Fruit fly (Drosophila melanogaster) whole organism, embryonic: ENCODE data around the gene Osi17.
A peak's percentile ranks its signal among the peaks of the same experiment; 100 is the strongest.

Experiments
- ATbp ChIP-seq: fragments of 200-800 bp; sonication (Bioruptor generic); optimal IDR thresholded peaks from 2 replicates; lab custom pipeline; 2017; ENCODE audit warnings: missing biosample characterization, mild to moderate bottlenecking, missing genetic modification characterization, missing genetic modification reagents
- Bgb ChIP-seq: fragments of 200-800 bp; sonication (Bioruptor generic); IDR thresholded peaks from 2 replicates; pipeline ENCODE4 v1.3.6; 2022; ENCODE audit warnings: missing biosample characterization, missing genetic modification characterization; ENCODE audit not compliant: partially characterized antibody
- CG10209 ChIP-seq: fragments of 200-800 bp; sonication (Bioruptor generic); optimal IDR thresholded peaks from 3 replicates; lab custom pipeline; 2017; ENCODE audit warnings: missing biosample characterization, mild to moderate bottlenecking, missing genetic modification characterization, missing genetic modification reagents
- CG12104 ChIP-seq: fragments of 200-800 bp; sonication (Bioruptor generic); optimal IDR thresholded peaks from 3 replicates; lab custom pipeline; 2016; ENCODE audit warnings: missing biosample characterization, missing genetic modification characterization
- CG12391 ChIP-seq: fragments of 200-800 bp; sonication (Bioruptor generic); optimal IDR thresholded peaks from 3 replicates; lab custom pipeline; 2018; ENCODE audit warnings: missing biosample characterization, mild to moderate bottlenecking, missing genetic modification characterization, moderate library complexity
- CG15073 ChIP-seq: fragments of 200-800 bp; sonication (Bioruptor generic); optimal IDR thresholded peaks from 2 replicates; lab custom pipeline; 2016; ENCODE audit warnings: missing biosample characterization, missing genetic modification characterization
- CG15269 ChIP-seq: fragments of 200-800 bp; sonication (Bioruptor generic); optimal IDR thresholded peaks from 2 replicates; lab custom pipeline; 2018; ENCODE audit warnings: missing biosample characterization, mild to moderate bottlenecking, missing genetic modification characterization, moderate library complexity
- CG15514 ChIP-seq: fragments of 200-800 bp; sonication (Bioruptor generic); optimal IDR thresholded peaks from 3 replicates; lab custom pipeline; 2017; ENCODE audit warnings: missing biosample characterization, missing genetic modification characterization, mild to moderate bottlenecking, moderate library complexity, missing genetic modification reagents
- CG18262 ChIP-seq: fragments of 200-800 bp; optimal IDR thresholded peaks from 3 replicates; lab custom pipeline; 2019; ENCODE audit warnings: missing biosample characterization, mild to moderate bottlenecking, missing genetic modification characterization, moderate library complexity
- CG2116 ChIP-seq: fragments of 200-800 bp; sonication (Bioruptor generic); optimal IDR thresholded peaks from 3 replicates; lab custom pipeline; 2018; ENCODE audit warnings: missing biosample characterization, mild to moderate bottlenecking, missing genetic modification characterization
- CG2678 ChIP-seq: fragments of 200-800 bp; sonication (Bioruptor generic); optimal IDR thresholded peaks from 3 replicates; lab custom pipeline; 2019; ENCODE audit warnings: missing biosample characterization, mild to moderate bottlenecking, missing genetic modification characterization, moderate library complexity
- CG2875 ChIP-seq: fragments of 200-800 bp; sonication (Bioruptor generic); optimal IDR thresholded peaks from 2 replicates; lab custom pipeline; 2017; ENCODE audit warnings: missing biosample characterization, mild to moderate bottlenecking, missing genetic modification characterization, missing genetic modification reagents
- CG31224 ChIP-seq: fragments of 200-800 bp; sonication (Bioruptor generic); IDR thresholded peaks from 2 replicates; pipeline ENCODE4 v1.3.6; 2022; ENCODE audit warnings: missing biosample characterization, missing genetic modification characterization
- CG33213 ChIP-seq: fragments of 200-800 bp; sonication (Bioruptor generic); optimal IDR thresholded peaks from 3 replicates; lab custom pipeline; 2016; ENCODE audit warnings: missing biosample characterization, missing genetic modification characterization
- CG4424 ChIP-seq: fragments of 200-800 bp; sonication (Bioruptor generic); optimal IDR thresholded peaks from 3 replicates; lab custom pipeline; 2016; ENCODE audit warnings: missing biosample characterization, missing genetic modification characterization
- CG6654 ChIP-seq: fragments of 200-800 bp; sonication (Bioruptor generic); optimal IDR thresholded peaks from 2 replicates; lab custom pipeline; 2017; ENCODE audit warnings: missing biosample characterization, mild to moderate bottlenecking, missing genetic modification characterization
- CG7556 ChIP-seq: fragments of 200-800 bp; sonication (Bioruptor generic); optimal IDR thresholded peaks from 2 replicates; lab custom pipeline; 2017; ENCODE audit warnings: missing biosample characterization, mild to moderate bottlenecking, missing genetic modification characterization
- CG8388 ChIP-seq: fragments of 200-800 bp; sonication (Bioruptor generic); optimal IDR thresholded peaks from 2 replicates; lab custom pipeline; 2019; ENCODE audit warnings: missing biosample characterization, mild to moderate bottlenecking, missing genetic modification characterization, moderate library complexity
- CG9727 ChIP-seq: fragments of 200-800 bp; sonication (Bioruptor generic); optimal IDR thresholded peaks from 3 replicates; lab custom pipeline; 2017; ENCODE audit warnings: missing biosample characterization, mild to moderate bottlenecking, missing genetic modification characterization
- CoRest ChIP-seq: fragments of 200-800 bp; sonication (Bioruptor generic); optimal IDR thresholded peaks from 3 replicates; lab custom pipeline; 2018; ENCODE audit warnings: missing biosample characterization, mild to moderate bottlenecking, missing genetic modification characterization, moderate library complexity
- D19A ChIP-seq: fragments of 200-800 bp; optimal IDR thresholded peaks from 3 replicates; lab custom pipeline; 2019; ENCODE audit warnings: missing biosample characterization, mild to moderate bottlenecking, missing genetic modification characterization, moderate library complexity
- HLH54F ChIP-seq: fragments of 200-800 bp; sonication (Bioruptor generic); optimal IDR thresholded peaks from 3 replicates; lab custom pipeline; 2016; ENCODE audit warnings: missing biosample characterization, missing genetic modification characterization
- Hr51 ChIP-seq, 2 experiments: fragments of 200-800 bp; sonication (Bioruptor generic); optimal IDR thresholded peaks; 2 replicates in 1 of 2; 3 replicates in 1 of 2; lab custom pipeline; 2016 to 2018; ENCODE audit warnings: missing biosample characterization in 2 of 2, missing genetic modification characterization in 2 of 2, mild to moderate bottlenecking in 1 of 2, moderate library complexity in 1 of 2
- Oli ChIP-seq: fragments of 200-800 bp; sonication (Bioruptor generic); optimal IDR thresholded peaks from 2 replicates; lab custom pipeline; 2018; ENCODE audit warnings: missing biosample characterization, mild to moderate bottlenecking, missing genetic modification characterization, moderate library complexity
- PHDP ChIP-seq: fragments of 200-800 bp; sonication (Bioruptor generic); optimal IDR thresholded peaks from 3 replicates; lab custom pipeline; 2018; ENCODE audit warnings: missing biosample characterization, mild to moderate bottlenecking, missing genetic modification characterization, moderate library complexity
- Pdp1 ChIP-seq, 2 experiments: fragments of 200-800 bp; sonication (Bioruptor generic); optimal IDR thresholded peaks; 3 replicates each; lab custom pipeline; 2016; ENCODE audit warnings: missing biosample characterization in 2 of 2, missing genetic modification characterization in 2 of 2, mild to moderate bottlenecking in 1 of 2, moderate library complexity in 1 of 2
- Trl ChIP-seq, 3 experiments: fragments of >200 bp in 2 of 3; fragments of 200-800 bp in 1 of 3; sonication (Bioruptor generic) in 1 of 3; optimal IDR thresholded peaks; 2 replicates in 1 of 3; 3 replicates in 2 of 3; lab custom pipeline; 2016 to 2017; ENCODE audit warnings: missing biosample characterization in 1 of 3, missing genetic modification characterization in 1 of 3
- ato ChIP-seq: fragments of 200-800 bp; sonication (Bioruptor generic); IDR thresholded peaks from 2 replicates; pipeline ENCODE4 v1.3.6; 2022; ENCODE audit warnings: missing biosample characterization, missing genetic modification characterization; ENCODE audit not compliant: partially characterized antibody
- az2 ChIP-seq: fragments of 200-800 bp; sonication (Bioruptor generic); optimal IDR thresholded peaks from 3 replicates; lab custom pipeline; 2016; ENCODE audit warnings: missing biosample characterization, missing genetic modification characterization
- chinmo ChIP-seq: fragments of 200-800 bp; sonication (Bioruptor generic); IDR thresholded peaks from 4 replicates; pipeline ENCODE4 v1.3.6; 2022; ENCODE audit warnings: missing biosample characterization, missing genetic modification characterization; ENCODE audit not compliant: partially characterized antibody
- dmrt99B ChIP-seq: fragments of 200-800 bp; sonication (Bioruptor generic); optimal IDR thresholded peaks from 2 replicates; lab custom pipeline; 2018; ENCODE audit warnings: missing biosample characterization, mild to moderate bottlenecking, missing genetic modification characterization, moderate library complexity
- gsb-n ChIP-seq: fragments of 200-800 bp; sonication (Bioruptor generic); optimal IDR thresholded peaks from 3 replicates; lab custom pipeline; 2018; ENCODE audit warnings: missing biosample characterization, mild to moderate bottlenecking, missing genetic modification characterization
- ind ChIP-seq: fragments of 200-800 bp; sonication (Bioruptor generic); optimal IDR thresholded peaks from 3 replicates; lab custom pipeline; 2016; ENCODE audit warnings: missing biosample characterization, missing genetic modification characterization
- knrl ChIP-seq: fragments of 200-800 bp; sonication (Bioruptor generic); IDR thresholded peaks from 3 replicates; pipeline ENCODE4 v1.3.6; 2022; ENCODE audit warnings: missing biosample characterization, missing genetic modification characterization; ENCODE audit not compliant: partially characterized antibody
- maf-S ChIP-seq: fragments of 200-800 bp; sonication (Bioruptor generic); optimal IDR thresholded peaks from 2 replicates; lab custom pipeline; 2016; ENCODE audit warnings: missing biosample characterization, missing genetic modification characterization
- nmo ChIP-seq: fragments of 200-800 bp; sonication (Bioruptor generic); optimal IDR thresholded peaks from 2 replicates; lab custom pipeline; 2018; ENCODE audit warnings: missing biosample characterization, mild to moderate bottlenecking, missing genetic modification characterization, moderate library complexity
- nom ChIP-seq: fragments of 200-800 bp; sonication (Bioruptor generic); optimal IDR thresholded peaks from 2 replicates; lab custom pipeline; 2017; ENCODE audit warnings: missing biosample characterization, missing genetic modification characterization, mild to moderate bottlenecking, moderate library complexity, missing genetic modification reagents
- odd ChIP-seq: fragments of 200-800 bp; sonication (Bioruptor generic); optimal IDR thresholded peaks from 2 replicates; lab custom pipeline; 2017; ENCODE audit warnings: missing biosample characterization, mild to moderate bottlenecking, missing genetic modification characterization
- phol ChIP-seq: fragments of 200-800 bp; sonication (Bioruptor generic); optimal IDR thresholded peaks from 3 replicates; lab custom pipeline; 2018; ENCODE audit warnings: missing biosample characterization, mild to moderate bottlenecking, missing genetic modification characterization, moderate library complexity
- run ChIP-seq: fragments of 200-800 bp; sonication (Bioruptor generic); optimal IDR thresholded peaks from 3 replicates; lab custom pipeline; 2018; ENCODE audit warnings: missing biosample characterization, mild to moderate bottlenecking, missing genetic modification characterization
- sc ChIP-seq, 3 experiments: fragments of >200 bp in 2 of 3; fragments of 200-800 bp in 1 of 3; sonication (Bioruptor generic) in 1 of 3; optimal IDR thresholded peaks; 2 replicates in 2 of 3; 3 replicates in 1 of 3; lab custom pipeline; 2017; ENCODE audit warnings: mild to moderate bottlenecking in 1 of 3, missing biosample characterization in 1 of 3, missing genetic modification characterization in 1 of 3, missing genetic modification reagents in 1 of 3
- sens-2 ChIP-seq: fragments of 200-800 bp; sonication (Bioruptor generic); IDR thresholded peaks from 2 replicates; pipeline ENCODE4 v1.3.6; 2022; ENCODE audit warnings: missing biosample characterization, missing genetic modification characterization
- slou ChIP-seq: fragments of 200-800 bp; sonication (Bioruptor generic); optimal IDR thresholded peaks from 3 replicates; lab custom pipeline; 2016; ENCODE audit warnings: missing biosample characterization, missing genetic modification characterization
- sr ChIP-seq: fragments of 200-800 bp; sonication (Bioruptor generic); IDR thresholded peaks from 3 replicates; pipeline ENCODE4 v1.3.6; 2022; ENCODE audit warnings: missing biosample characterization, missing genetic modification characterization
- ssp ChIP-seq: fragments of 200-800 bp; sonication (Bioruptor generic); IDR thresholded peaks from 2 replicates; pipeline ENCODE4 v1.3.6; 2022; ENCODE audit warnings: missing biosample characterization, missing genetic modification characterization
- unpg ChIP-seq: fragments of 200-800 bp; sonication (Bioruptor generic); optimal IDR thresholded peaks from 3 replicates; lab custom pipeline; 2018; ENCODE audit warnings: missing biosample characterization, mild to moderate bottlenecking, missing genetic modification characterization, moderate library complexity

Gene Osi17

dm6 chr3R:6352893-6353623, 41.5 kb downstream of the Osi17 start (continued):
- TF ChIP-seq Hr51 (GFP tag; optimal IDR thresholded peaks at IDR 0.05; lab: Kevin White, UChicago) (peak in 1 of 2 experiments; percentile 66), sens-2 (GFP tag; lab: Robert Waterston, UW) (no peak), CG2875 (peak; percentile 26), phol (peak; percentile 65), nmo (GFP tag; lab: Kevin White, UChicago) (peak; percentile 49), ato (GFP tag; lab: Robert Waterston, UW) (no peak), CG12104 (GFP tag; lab: Kevin White, UChicago) (peak; percentile 13), run (tag; lab: Kevin White, UChicago) (peak; percentile 17), HLH54F (GFP tag; lab: Kevin White, UChicago) (no peak), nom (no peak), CG15514 (GFP tag; lab: Kevin White, UChicago) (no peak), gsb-n (tag; lab: Kevin White, UChicago) (peak; percentile 28), CG2116 (GFP tag; lab: Kevin White, UChicago) (no peak), CoRest (tag; lab: Kevin White, UChicago) (peak; percentile 44), odd (peak; percentile 3), Trl (optimal IDR thresholded peaks at IDR 0.05; lab: Kevin White, UChicago) (peak in 1 of 2 experiments; percentile 37), Trl (GFP tag; optimal IDR thresholded peaks at IDR 0.05; lab: Kevin White, UChicago) (no peak), knrl (GFP tag; lab: Robert Waterston, UW) (no peak), CG15269 (tag; lab: Kevin White, UChicago) (peak; percentile 44), CG4424 (GFP tag; lab: Kevin White, UChicago) (peak; percentile 53), CG33213 (GFP tag; lab: Kevin White, UChicago) (no peak), CG12391 (tag; lab: Kevin White, UChicago) (peak; percentile 50), CG15073 (GFP tag; lab: Kevin White, UChicago) (no peak), maf-S (GFP tag; lab: Kevin White, UChicago) (no peak), slou (GFP tag; lab: Kevin White, UChicago) (no peak), CG6654 (GFP tag; lab: Kevin White, UChicago) (peak; percentile 41), CG31224 (peak; percentile 32; the same call in 1 of the 2 replicates), sr (GFP tag; lab: Robert Waterston, UW) (peak; percentile 95), ind (GFP tag; lab: Kevin White, UChicago) (peak; percentile 2), Bgb (GFP tag; lab: Robert Waterston, UW) (0 out of 2 replicates have a peak, but pooled peaks have one; percentile 14), unpg (GFP tag; lab: Kevin White, UChicago) (peak; percentile 9), ATbp (peak; percentile 21), Oli (tag; lab: Kevin White, UChicago) (peak; percentile 69), sc (optimal IDR thresholded peaks at IDR 0.05; lab: Kevin White, UChicago) (no peak), sc (GFP tag; optimal IDR thresholded peaks at IDR 0.05; lab: Kevin White, UChicago) (peak; percentile 9), CG8388 (GFP tag; lab: Kevin White, UChicago) (peak; percentile 5), Pdp1 (GFP tag; optimal IDR thresholded peaks at IDR 0.05; lab: Kevin White, UChicago) (no peak), chinmo (GFP tag; lab: Robert Waterston, UW) (peak; percentile 76; the same call in 1 of the 4 replicates), dmrt99B (peak; percentile 70), CG7556 (GFP tag; lab: Kevin White, UChicago) (peak; percentile 21), CG9727 (GFP tag; lab: Kevin White, UChicago) (peak; percentile 7), ssp (GFP tag; lab: Robert Waterston, UW) (no peak), CG2678 (peak; percentile 65), D19A (tag; lab: Kevin White, UChicago) (peak; percentile 1), az2 (GFP tag; lab: Kevin White, UChicago) (peak; percentile 25), PHDP (tag; lab: Kevin White, UChicago) (peak; percentile 26), CG10209 (GFP tag; lab: Kevin White, UChicago) (peak; percentile 40), CG18262 (tag; lab: Kevin White, UChicago) (peak; percentile 59)
